Worm (Caenorhabditis elegans) whole organism, mixed stage, embryonic: ENCODE results near the gene mlk-1.

Experiments
- blmp-1 ChIP-seq: fragments of 150-350 bp; optimal IDR thresholded peaks from 2 replicates; lab custom pipeline; 2014; ENCODE audit warnings: missing biosample characterization, missing genetic modification characterization
- ces-1 ChIP-seq: fragments of 150-350 bp; optimal IDR thresholded peaks from 2 replicates; lab custom pipeline; 2014; ENCODE audit warnings: missing biosample characterization, missing genetic modification reagents, missing genetic modification characterization
- lsy-2 ChIP-seq: fragments of 150-350 bp; optimal IDR thresholded peaks from 2 replicates; lab custom pipeline; 2014; ENCODE audit warnings: missing biosample characterization, missing genetic modification characterization
- mep-1 ChIP-seq: fragments of 150-350 bp; optimal IDR thresholded peaks from 2 replicates; lab custom pipeline; 2017; ENCODE audit warnings: missing biosample characterization, missing genetic modification reagents, missing genetic modification characterization, inconsistent platforms
- nhr-28 ChIP-seq: fragments of 150-350 bp; optimal IDR thresholded peaks from 2 replicates; lab custom pipeline; 2014; ENCODE audit warnings: missing biosample characterization, missing genetic modification characterization
- nhr-76 ChIP-seq: sonication (generic microtip); optimal IDR thresholded peaks from 2 replicates; lab custom pipeline; 2017; ENCODE audit warnings: missing biosample characterization, missing genetic modification characterization
- snpc-4 ChIP-seq: fragments of 150-350 bp; optimal IDR thresholded peaks from 2 replicates; lab custom pipeline; 2014; ENCODE audit warnings: missing biosample characterization, missing genetic modification characterization
- unc-62 ChIP-seq: fragments of 150-350 bp; optimal IDR thresholded peaks from 2 replicates; lab custom pipeline; 2014; ENCODE audit warnings: missing biosample characterization, missing genetic modification reagents, missing genetic modification characterization
- ztf-11 ChIP-seq: fragments of 150-350 bp; optimal IDR thresholded peaks from 2 replicates; lab custom pipeline; 2014; ENCODE audit warnings: missing biosample characterization, missing genetic modification characterization

DNA sequence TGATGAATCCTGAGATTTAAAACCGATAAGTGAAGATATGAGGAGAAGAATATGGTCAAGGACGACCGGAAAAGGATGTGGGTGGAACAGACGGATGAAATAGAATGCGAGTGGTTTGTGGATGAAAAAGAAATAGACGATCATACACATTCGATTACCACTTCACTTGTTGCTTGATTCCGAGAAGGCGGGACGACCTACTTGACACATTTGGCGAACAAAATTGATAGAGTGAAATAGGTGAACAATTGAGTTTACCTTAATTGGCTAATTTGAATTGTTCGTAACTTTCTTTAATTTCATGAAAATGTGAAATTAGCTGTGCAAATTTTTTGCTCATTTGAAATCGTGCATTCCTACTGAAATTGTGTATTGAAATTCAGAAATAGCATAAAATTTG, 7.5 kb upstream of the mlk-1 start, which contains the start of gene Y58A7A.2:
- TF ChIP-seq snpc-4 (tag; lab: Kevin White, UChicago) (no peak), nhr-28 (no peak), ztf-11 (no peak), blmp-1 (tag; lab: Kevin White, UChicago) (no peak), unc-62 (GFP tag; lab: Kevin White, UChicago) (no peak), mep-1 (tag; lab: Kevin White, UChicago) (no peak), nhr-76 (tag; lab: Kevin White, UChicago) (no peak), lsy-2 (tag; lab: Kevin White, UChicago) (no peak), ces-1 (GFP tag; lab: Kevin White, UChicago) (no peak)
